Fruit fly (Drosophila melanogaster): ENCODE measurements around the gene CG8031.
A peak's percentile ranks its signal among the peaks of the same experiment; 100 is the strongest.

Gene CG8031

DNA sequence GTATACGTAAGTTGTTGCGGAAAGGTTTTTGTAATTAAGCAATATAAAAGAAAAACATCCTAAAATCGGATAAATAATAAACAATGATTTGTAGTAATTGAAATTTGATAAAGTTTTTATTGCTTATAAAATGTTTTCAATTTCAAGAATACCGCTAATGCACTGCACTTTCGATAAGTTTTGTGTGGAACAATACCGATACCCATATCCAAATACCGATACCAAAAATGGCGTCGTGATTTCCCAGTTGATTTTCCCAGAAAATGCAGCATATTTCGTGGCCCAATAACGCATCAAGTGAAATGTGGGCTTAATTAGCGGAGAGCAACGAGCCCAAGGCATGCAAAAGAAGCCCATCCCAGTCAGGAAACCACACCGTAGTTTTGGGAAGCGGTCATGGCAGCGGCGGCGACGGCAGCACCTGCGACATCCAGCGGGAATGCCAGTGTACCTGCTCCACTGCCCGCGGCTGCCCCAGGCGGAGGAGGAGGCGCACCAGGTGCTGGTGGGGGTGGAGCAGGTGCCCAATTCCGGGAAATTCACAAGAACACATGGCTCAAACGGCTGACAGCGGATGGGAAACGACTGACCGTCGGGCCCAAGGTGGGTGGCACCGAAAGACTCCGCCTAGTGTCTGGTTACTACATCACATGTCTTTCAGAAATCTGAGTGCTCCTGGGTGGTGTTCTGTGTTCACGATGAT is 25.1 kb downstream of the CG8031 start, which contains the start of gene CG31342 (continued):
- TF ChIP-seq wek (GFP tag; optimal IDR thresholded peaks at IDR 0.05) (peak; percentile 98), Chrac-16 (GFP tag; optimal IDR thresholded peaks at IDR 0.05) (no peak), danr (GFP tag; IDR thresholded peaks at IDR 0.05) (no peak), CG7786 (GFP tag; optimal IDR thresholded peaks at IDR 0.05) (no peak), Med (GFP tag) (peak; percentile 85), HLH54F (GFP tag; optimal IDR thresholded peaks at IDR 0.05) (no peak), CG15601 (tag; optimal IDR thresholded peaks at IDR 0.05) (peak; percentile 56), CG14050 (GFP tag; IDR thresholded peaks at IDR 0.05) (no peak), CG11723 (GFP tag; optimal IDR thresholded peaks at IDR 0.05) (no peak), CG32767 (GFP tag; IDR thresholded peaks at IDR 0.05) (no peak), kay (GFP tag; optimal IDR thresholded peaks at IDR 0.05) (no peak), bsh (GFP tag; optimal IDR thresholded peaks at IDR 0.05) (peak in 1 of 2 experiments; percentile 62), Trl (optimal IDR thresholded peaks at IDR 0.05) (no peak), Trl (GFP tag; optimal IDR thresholded peaks at IDR 0.05) (no peak), CG17829 (tag; optimal IDR thresholded peaks at IDR 0.05) (peak; percentile 76), crol (GFP tag; IDR thresholded peaks at IDR 0.05) (no peak), zf30C (GFP tag; optimal IDR thresholded peaks at IDR 0.05) (no peak), MESR4 (GFP tag; optimal IDR thresholded peaks at IDR 0.05) (peak; percentile 96), pan (optimal IDR thresholded peaks at IDR 0.05) (no peak), pan (GFP tag; optimal IDR thresholded peaks at IDR 0.05 in 1 of 2, IDR thresholded peaks at IDR 0.05 in 1 of 2) (peak in 1 of 2 experiments; percentile 20), onecut (GFP tag; IDR thresholded peaks at IDR 0.05) (no peak), crp (GFP tag; optimal IDR thresholded peaks at IDR 0.05) (no peak), tll (GFP tag; optimal IDR thresholded peaks at IDR 0.05) (no peak), Hmr (GFP tag; optimal IDR thresholded peaks at IDR 0.05) (no peak), schlank (tag; optimal IDR thresholded peaks at IDR 0.05) (no peak), Atf6 (GFP tag; IDR thresholded peaks at IDR 0.05) (peak; percentile 27; the same call in 1 of the 2 replicates), CG13775 (GFP tag; optimal IDR thresholded peaks at IDR 0.05) (no peak), CG4282 (GFP tag; optimal IDR thresholded peaks at IDR 0.05) (no peak), CG12104 (GFP tag; optimal IDR thresholded peaks at IDR 0.05) (peak; percentile 24), Bgb (GFP tag; IDR thresholded peaks at IDR 0.05; ENCODE audit: partially characterized antibody) (peak; percentile 76), grn (GFP tag; optimal IDR thresholded peaks at IDR 0.05) (no peak), sisA (GFP tag; IDR thresholded peaks at IDR 0.05) (no peak), CG10979 (tag; optimal IDR thresholded peaks at IDR 0.05) (peak; percentile 61), gcm (GFP tag; optimal IDR thresholded peaks at IDR 0.05) (no peak), gt (GFP tag; IDR thresholded peaks at IDR 0.05) (no peak), aop (GFP tag; IDR thresholded peaks at IDR 0.05) (no peak), CG14441 (GFP tag; IDR thresholded peaks at IDR 0.05) (no peak), H15 (GFP tag; IDR thresholded peaks at IDR 0.05) (no peak), CG12071 (GFP tag; optimal IDR thresholded peaks at IDR 0.05) (no peak), CG2889 (GFP tag; IDR thresholded peaks at IDR 0.05) (no peak), odd (GFP tag; optimal IDR thresholded peaks at IDR 0.05) (no peak), CG8388 (GFP tag; optimal IDR thresholded peaks at IDR 0.05) (peak; percentile 53), CG9876 (GFP tag; optimal IDR thresholded peaks at IDR 0.05) (no peak), CG9932 (GFP tag; IDR thresholded peaks at IDR 0.05) (peak; percentile 38; the same call in 1 of the 2 replicates), Spps (tag; optimal IDR thresholded peaks at IDR 0.05) (no peak), ftz-f1 (GFP tag; optimal IDR thresholded peaks at IDR 0.05) (no peak), eyg (GFP tag; optimal IDR thresholded peaks at IDR 0.05) (no peak), fu2 (GFP tag; optimal IDR thresholded peaks at IDR 0.05) (no peak), Aef1 (GFP tag; IDR thresholded peaks at IDR 0.05) (no peak), Sox100B (GFP tag; optimal IDR thresholded peaks at IDR 0.05) (no peak), Awh (GFP tag; IDR thresholded peaks at IDR 0.05) (no peak)
